Fruit fly (Drosophila melanogaster): ENCODE measurements around the gene Naa30A.
A peak's percentile ranks its signal among the peaks of the same experiment; 100 is the strongest.

The Naa30A gene

DNA sequence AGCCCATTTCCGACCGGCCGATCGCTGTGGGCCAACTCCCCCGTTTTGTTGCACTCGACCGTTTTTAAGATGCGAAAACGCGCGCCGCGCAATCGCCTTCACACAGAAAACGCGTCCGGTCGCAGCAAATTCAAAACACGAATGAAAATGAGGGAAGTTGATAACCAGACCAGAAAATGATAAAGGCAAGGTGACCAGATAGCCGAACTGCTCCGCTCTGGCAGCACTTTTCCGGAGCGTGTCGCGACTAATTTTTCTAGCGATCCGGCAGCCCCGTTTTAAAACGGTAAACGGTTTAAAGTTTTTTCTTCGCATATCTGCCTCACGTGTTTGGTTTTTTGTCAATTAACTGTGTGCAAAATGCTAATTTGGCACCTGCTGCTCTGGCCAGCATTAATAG, 19.7 kb upstream of the Naa30A start, which contains the start of gene DAAM (continued):
- TF ChIP-seq Ptx1 (GFP tag; IDR thresholded peaks at IDR 0.05) (no peak), CG10979 (tag; optimal IDR thresholded peaks at IDR 0.05) (peak; percentile 10), PHDP (tag; optimal IDR thresholded peaks at IDR 0.05) (no peak), CG34224 (GFP tag; IDR thresholded peaks at IDR 0.05; ENCODE audit: partially characterized antibody) (no peak), jing (GFP tag; optimal IDR thresholded peaks at IDR 0.05) (no peak), Eip74EF (GFP tag; optimal IDR thresholded peaks at IDR 0.05) (peak in 1 of 2 experiments; percentile 5), bbx (GFP tag; IDR thresholded peaks at IDR 0.05; ENCODE audit: partially characterized antibody) (peak; percentile 63; the same call in 1 of the 2 replicates), CG12219 (GFP tag; optimal IDR thresholded peaks at IDR 0.05) (no peak), Dbx (GFP tag; IDR thresholded peaks at IDR 0.05) (peak; percentile 56; the same call in 1 of the 3 replicates), CG16815 (GFP tag; optimal IDR thresholded peaks at IDR 0.05) (no peak), bcd (GFP tag; optimal IDR thresholded peaks at IDR 0.05) (peak; percentile 65), ham (GFP tag; IDR thresholded peaks at IDR 0.05) (no peak), abd-A (tag; optimal IDR thresholded peaks at IDR 0.05) (no peak), Bdp1 (GFP tag; optimal IDR thresholded peaks at IDR 0.05) (peak; percentile 9), CG30403 (GFP tag; optimal IDR thresholded peaks at IDR 0.05) (no peak), Deaf1 (tag; optimal IDR thresholded peaks at IDR 0.05) (peak; percentile 43), CG7271 (tag; optimal IDR thresholded peaks at IDR 0.05) (no peak), Six4 (GFP tag; optimal IDR thresholded peaks at IDR 0.05) (no peak), lmd (GFP tag; IDR thresholded peaks at IDR 0.05) (no peak), CG14860 (GFP tag; IDR thresholded peaks at IDR 0.05; ENCODE audit: partially characterized antibody) (no peak), hth (optimal IDR thresholded peaks at IDR 0.05) (no peak), prd (optimal IDR thresholded peaks at IDR 0.05) (no peak), prd (GFP tag; IDR thresholded peaks at IDR 0.05) (no peak), CG18764 (GFP tag; optimal IDR thresholded peaks at IDR 0.05) (no peak), CG15479 (GFP tag; optimal IDR thresholded peaks at IDR 0.05) (peak; percentile 61), oc (tag; optimal IDR thresholded peaks at IDR 0.05) (no peak), az2 (GFP tag; optimal IDR thresholded peaks at IDR 0.05) (no peak), Hsf (GFP tag; optimal IDR thresholded peaks at IDR 0.05) (peak; percentile 58), CG15514 (GFP tag; optimal IDR thresholded peaks at IDR 0.05) (peak; percentile 91), CG6175 (GFP tag; IDR thresholded peaks at IDR 0.05) (no peak), CG8478 (optimal IDR thresholded peaks at IDR 0.05) (no peak), vnd (GFP tag; IDR thresholded peaks at IDR 0.05; ENCODE audit: partially characterized antibody) (no peak), CG18476 (GFP tag; optimal IDR thresholded peaks at IDR 0.05) (no peak), gfzf (GFP tag; optimal IDR thresholded peaks at IDR 0.05) (peak; percentile 59), bowl (GFP tag; IDR thresholded peaks at IDR 0.05) (no peak), YL-1 (GFP tag; optimal IDR thresholded peaks at IDR 0.05) (peak; percentile 13), Kr (GFP tag; optimal IDR thresholded peaks at IDR 0.05) (no peak), CG17829 (tag; optimal IDR thresholded peaks at IDR 0.05) (peak; percentile 51), CG11093 (GFP tag; IDR thresholded peaks at IDR 0.05) (no peak), ERR (GFP tag; optimal IDR thresholded peaks at IDR 0.05) (no peak), Doc2 (GFP tag; IDR thresholded peaks at IDR 0.05) (no peak), Optix (GFP tag; IDR thresholded peaks at IDR 0.05) (no peak), CG18599 (GFP tag; optimal IDR thresholded peaks at IDR 0.05) (peak; percentile 31), Hey (tag; optimal IDR thresholded peaks at IDR 0.05) (peak; percentile 38), Xrp1 (GFP tag; IDR thresholded peaks at IDR 0.05) (no peak), run (tag; optimal IDR thresholded peaks at IDR 0.05) (no peak), tin (GFP tag; optimal IDR thresholded peaks at IDR 0.05) (no peak), lola (GFP tag; optimal IDR thresholded peaks at IDR 0.05) (no peak), mirr (GFP tag; optimal IDR thresholded peaks at IDR 0.05) (peak; percentile 46), CG11398 (GFP tag; optimal IDR thresholded peaks at IDR 0.05) (peak; percentile 0), CG8924 (tag; optimal IDR thresholded peaks at IDR 0.05) (no peak), CG9727 (GFP tag; optimal IDR thresholded peaks at IDR 0.05) (no peak)

All from whole organism, embryonic.